Fruit fly (Drosophila melanogaster) whole organism, wandering third instar larva: Measurements from ENCODE around the gene CG3587.
A peak's percentile ranks its signal among the peaks of the same experiment; 100 is the strongest.

Experiments used
- Abd-B ChIP-seq: fragments of >200 bp; optimal IDR thresholded peaks from 2 replicates; lab custom pipeline; 2017; ENCODE audit warnings: missing biosample characterization, missing genetic modification characterization
- CG32264 ChIP-seq: fragments of 200-800 bp; sonication (Bioruptor generic); optimal IDR thresholded peaks from 2 replicates; lab custom pipeline; 2016; ENCODE audit warnings: missing biosample characterization, missing genetic modification characterization
- CrebA ChIP-seq: fragments of 200-800 bp; sonication (Bioruptor generic); optimal IDR thresholded peaks from 2 replicates; lab custom pipeline; 2016; ENCODE audit warnings: missing biosample characterization, mild to moderate bottlenecking, missing genetic modification characterization, borderline replicate concordance
- Dfd ChIP-seq: fragments of >200 bp; optimal IDR thresholded peaks from 2 replicates; lab custom pipeline; 2017; ENCODE audit warnings: missing biosample characterization, missing genetic modification characterization
- GATAd ChIP-seq: sonication (Bioruptor generic); optimal IDR thresholded peaks from 2 replicates; lab custom pipeline; 2016; ENCODE audit warnings: missing biosample characterization, missing genetic modification characterization
- HLH106 ChIP-seq: fragments of 200-800 bp; optimal IDR thresholded peaks from 3 replicates; lab custom pipeline; 2019; ENCODE audit warnings: missing biosample characterization, mild to moderate bottlenecking, missing genetic modification characterization, moderate library complexity
- Hr83 ChIP-seq: fragments of 200-300 bp; sonication (Bioruptor generic); optimal IDR thresholded peaks from 2 replicates; lab custom pipeline; 2016; ENCODE audit warnings: missing biosample characterization, mild to moderate bottlenecking, missing genetic modification characterization, moderate library complexity; ENCODE audit not compliant: poor library complexity, severe bottlenecking
- Mio ChIP-seq: sonication (Bioruptor generic); optimal IDR thresholded peaks from 2 replicates; lab custom pipeline; 2016; ENCODE audit warnings: missing biosample characterization, missing genetic modification characterization
- N ChIP-seq: fragments of >200 bp; optimal IDR thresholded peaks from 2 replicates; lab custom pipeline; 2018; ENCODE audit warnings: missing biosample characterization, missing external identifiers, missing genetic modification characterization
- Rel ChIP-seq, 2 experiments: fragments of 200-800 bp; sonication (Bioruptor generic) in 1 of 2; optimal IDR thresholded peaks; 2 replicates in 1 of 2; 3 replicates in 1 of 2; lab custom pipeline; 2016 to 2019; ENCODE audit warnings: mild to moderate bottlenecking in 2 of 2, missing biosample characterization in 2 of 2, missing genetic modification characterization in 2 of 2, moderate library complexity in 1 of 2
- Sp1 ChIP-seq: fragments of 200-800 bp; sonication (Bioruptor generic); optimal IDR thresholded peaks from 3 replicates; lab custom pipeline; 2019; ENCODE audit warnings: missing biosample characterization, mild to moderate bottlenecking, missing genetic modification characterization, moderate library complexity
- Vsx2 ChIP-seq: fragments of 200-300, 225-300 bp; sonication (Bioruptor generic); optimal IDR thresholded peaks from 2 replicates; lab custom pipeline; 2018; ENCODE audit warnings: missing biosample characterization, missing genetic modification characterization; ENCODE audit not compliant: partially characterized antibody
- br ChIP-seq: fragments of 200-800 bp; sonication (Bioruptor generic); optimal IDR thresholded peaks from 2 replicates; lab custom pipeline; 2016; ENCODE audit warnings: missing biosample characterization, missing genetic modification characterization
- brk ChIP-seq: fragments of 200-800 bp; sonication (Bioruptor generic); optimal IDR thresholded peaks from 2 replicates; lab custom pipeline; 2016; ENCODE audit warnings: missing biosample characterization, mild to moderate bottlenecking, missing genetic modification characterization
- dl ChIP-seq, 2 experiments: fragments of 175-275, 200-275 bp in 1 of 2; fragments of 200-275 bp in 1 of 2; sonication (Bioruptor generic); optimal IDR thresholded peaks; lab custom pipeline; 2018; ENCODE audit warnings: mild to moderate bottlenecking in 2 of 2, missing biosample characterization in 2 of 2, missing genetic modification characterization in 2 of 2, moderate library complexity in 2 of 2; ENCODE audit not compliant: partially characterized antibody in 2 of 2, insufficient read depth in 1 of 2
- dmrt93B ChIP-seq: fragments of 200-800 bp; sonication (Bioruptor generic); optimal IDR thresholded peaks from 2 replicates; lab custom pipeline; 2018; ENCODE audit warnings: missing biosample characterization, mild to moderate bottlenecking, missing genetic modification characterization
- ey ChIP-seq: fragments of 200-800 bp; sonication (Bioruptor generic); optimal IDR thresholded peaks from 2 replicates; lab custom pipeline; 2016; ENCODE audit warnings: missing biosample characterization, missing genetic modification characterization
- foxo ChIP-seq, 2 experiments: fragments of 200-800 bp; sonication (Bioruptor generic); optimal IDR thresholded peaks; 2 replicates in 1 of 2; 3 replicates in 1 of 2; lab custom pipeline; 2016 to 2017; ENCODE audit warnings: missing biosample characterization in 2 of 2, missing genetic modification characterization in 2 of 2
- fru ChIP-seq: fragments of 200-800 bp; sonication (Bioruptor generic); optimal IDR thresholded peaks from 3 replicates; lab custom pipeline; 2016; ENCODE audit warnings: missing biosample characterization, mild to moderate bottlenecking, missing genetic modification characterization
- h ChIP-seq: fragments of 200-800 bp; sonication (Bioruptor generic); optimal IDR thresholded peaks from 3 replicates; lab custom pipeline; 2016; ENCODE audit warnings: missing biosample characterization, mild to moderate bottlenecking, missing genetic modification characterization
- jim ChIP-seq: fragments of 175-275, 200-325 bp; sonication (Bioruptor generic); optimal IDR thresholded peaks from 2 replicates; lab custom pipeline; 2016; ENCODE audit warnings: missing biosample characterization, mild to moderate bottlenecking, missing genetic modification characterization
- lola ChIP-seq: fragments of >200 bp; optimal IDR thresholded peaks from 2 replicates; lab custom pipeline; 2017; ENCODE audit warnings: missing biosample characterization, missing genetic modification characterization
- pan ChIP-seq: fragments of >200 bp; optimal IDR thresholded peaks from 2 replicates; lab custom pipeline; 2017
- psq ChIP-seq: fragments of 200-800 bp; sonication (Bioruptor generic); optimal IDR thresholded peaks from 3 replicates; lab custom pipeline; 2017; ENCODE audit warnings: missing biosample characterization, mild to moderate bottlenecking, missing genetic modification characterization, moderate library complexity
- rgr ChIP-seq: fragments of 200-800 bp; sonication (Bioruptor generic); optimal IDR thresholded peaks from 3 replicates; lab custom pipeline; 2016; ENCODE audit warnings: missing biosample characterization, mild to moderate bottlenecking, missing genetic modification characterization
- sage ChIP-seq: fragments of 200-800 bp; sonication (Bioruptor generic); optimal IDR thresholded peaks from 2 replicates; lab custom pipeline; 2016; ENCODE audit warnings: missing biosample characterization, mild to moderate bottlenecking, missing genetic modification characterization
- tai ChIP-seq: sonication (Bioruptor generic); optimal IDR thresholded peaks from 2 replicates; lab custom pipeline; 2016; ENCODE audit warnings: missing biosample characterization, missing genetic modification characterization
- usp ChIP-seq: fragments of >200 bp; optimal IDR thresholded peaks from 2 replicates; lab custom pipeline; 2017; ENCODE audit warnings: missing biosample characterization, missing genetic modification characterization
- woc ChIP-seq: sonication (Bioruptor generic); optimal IDR thresholded peaks from 2 replicates; lab custom pipeline; 2016; ENCODE audit warnings: missing biosample characterization, mild to moderate bottlenecking, missing genetic modification characterization

The CG3587 gene

DNA sequence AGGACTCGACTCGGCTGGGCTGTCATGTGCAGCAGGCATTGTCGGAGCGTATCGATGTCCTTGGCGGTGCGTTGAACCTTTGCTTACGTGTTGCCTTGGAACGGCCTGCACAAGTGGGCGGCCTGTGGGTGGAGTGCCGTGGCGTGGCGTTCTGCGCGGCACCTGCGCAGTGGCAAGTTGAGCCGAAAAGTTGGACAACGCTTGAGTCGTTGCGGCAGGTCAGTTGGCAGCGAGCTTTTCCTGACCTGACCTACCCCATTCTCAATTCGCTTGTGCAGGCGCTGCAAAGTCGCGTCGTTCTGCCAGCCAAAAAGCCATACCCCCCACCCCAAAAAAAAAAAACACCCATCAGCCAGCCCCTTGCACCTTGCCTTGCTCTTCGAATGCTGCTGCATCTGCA is 41.6 kb downstream of the CG3587 start:
- TF ChIP-seq dl (GFP tag; optimal IDR thresholded peaks at IDR 0.05; lab: Kevin White, UChicago; ENCODE audit: insufficient read depth in 1 of 2, partially characterized antibody in 2 of 2) (no peak), Rel (GFP tag; optimal IDR thresholded peaks at IDR 0.05; lab: Kevin White, UChicago) (no peak), Rel (tag; optimal IDR thresholded peaks at IDR 0.05; lab: Kevin White, UChicago) (no peak)

DNA sequence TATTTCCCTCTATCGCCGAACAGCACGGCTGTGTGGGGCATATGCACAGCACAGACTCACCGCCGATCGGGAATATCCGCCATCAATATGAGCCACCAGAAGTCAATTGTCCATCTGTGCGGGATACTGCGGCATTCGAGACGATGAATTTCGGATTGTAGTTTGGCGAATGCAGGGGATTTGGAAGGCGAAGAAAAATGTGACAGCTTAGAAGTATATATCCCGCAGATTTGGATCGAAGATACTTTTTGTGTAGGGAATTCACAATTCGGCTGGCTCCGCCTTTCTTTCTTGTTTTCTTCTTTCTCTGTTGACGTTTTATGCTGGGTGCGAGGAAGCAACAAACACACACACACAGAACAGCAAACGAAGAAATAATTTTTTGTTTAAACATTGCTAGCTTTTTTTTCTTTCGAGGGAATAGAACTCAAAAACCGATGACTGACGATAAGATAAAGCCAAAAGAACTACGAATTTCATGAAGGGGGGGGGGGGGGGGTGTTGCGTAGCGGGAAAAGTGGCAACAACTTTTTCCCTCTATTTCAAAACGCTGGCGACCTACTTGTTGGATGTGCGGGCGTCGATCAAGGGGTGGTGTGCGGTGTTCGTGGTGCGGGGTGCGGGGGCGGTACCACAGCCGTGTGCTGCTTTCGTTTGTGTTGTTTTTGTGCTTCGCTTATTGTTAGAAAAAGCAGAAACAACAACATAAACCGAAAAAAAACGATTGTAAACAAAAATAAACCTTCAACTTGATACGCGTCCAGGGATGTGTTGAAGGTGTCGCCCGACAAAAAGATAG is 44.3 kb downstream of the CG3587 start:
- TF ChIP-seq fru (GFP tag; lab: Kevin White, UChicago) = peak; percentile 11
- TF ChIP-seq Abd-B = no peak
- TF ChIP-seq ey = no peak
- no peak for TF ChIP-seq CG32264 (GFP tag; lab: Kevin White, UChicago)
- TF ChIP-seq CrebA (GFP tag; lab: Kevin White, UChicago) = no peak

DNA sequence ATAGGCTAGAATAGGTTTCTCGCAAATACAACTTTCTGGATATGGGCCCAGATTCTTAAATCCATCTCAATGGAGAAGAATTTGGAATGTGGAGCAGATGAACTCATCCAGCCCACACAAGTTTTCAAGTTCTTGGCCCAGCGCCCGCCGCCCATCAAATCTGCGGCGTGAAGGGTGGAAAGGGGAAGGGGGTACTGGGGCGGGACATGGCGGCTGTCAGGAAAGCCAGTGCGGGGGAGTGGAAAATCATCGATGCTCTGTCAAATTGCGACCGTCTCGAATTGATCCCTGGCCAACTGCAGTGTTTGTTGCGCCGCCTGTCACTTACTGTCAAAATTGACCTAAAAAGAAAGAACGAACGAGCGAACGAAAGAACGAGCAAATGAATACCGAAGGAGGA is 45.4 kb downstream of the CG3587 start:
- no peak for TF ChIP-seq lola (GFP tag; lab: Kevin White, UChicago)
- no peak for TF ChIP-seq psq (GFP tag; lab: Kevin White, UChicago)
- TF ChIP-seq GATAd = no peak
- no peak for TF ChIP-seq sage (GFP tag; lab: Kevin White, UChicago)
- TF ChIP-seq HLH106 (tag; lab: Kevin White, UChicago) = no peak
- TF ChIP-seq CG32264 (GFP tag; lab: Kevin White, UChicago) = no peak
- no peak for TF ChIP-seq usp (GFP tag; lab: Kevin White, UChicago)
- no peak for TF ChIP-seq Mio (GFP tag; lab: Kevin White, UChicago)
- no peak for TF ChIP-seq Vsx2
- TF ChIP-seq dl (GFP tag; optimal IDR thresholded peaks at IDR 0.05; lab: Kevin White, UChicago; ENCODE audit: insufficient read depth in 1 of 2, partially characterized antibody in 2 of 2) = no peak
- no peak for TF ChIP-seq br
- no peak for TF ChIP-seq dmrt93B
- TF ChIP-seq pan (lab: Kevin White, UChicago) = no peak
- TF ChIP-seq jim (GFP tag; lab: Kevin White, UChicago) = no peak
- no peak for TF ChIP-seq Hr83
- TF ChIP-seq foxo (GFP tag; optimal IDR thresholded peaks at IDR 0.05; lab: Kevin White, UChicago) = no peak
- TF ChIP-seq brk (GFP tag; lab: Kevin White, UChicago) = no peak
- no peak for TF ChIP-seq Abd-B
- no peak for TF ChIP-seq Sp1 (GFP tag; lab: Kevin White, UChicago)

DNA sequence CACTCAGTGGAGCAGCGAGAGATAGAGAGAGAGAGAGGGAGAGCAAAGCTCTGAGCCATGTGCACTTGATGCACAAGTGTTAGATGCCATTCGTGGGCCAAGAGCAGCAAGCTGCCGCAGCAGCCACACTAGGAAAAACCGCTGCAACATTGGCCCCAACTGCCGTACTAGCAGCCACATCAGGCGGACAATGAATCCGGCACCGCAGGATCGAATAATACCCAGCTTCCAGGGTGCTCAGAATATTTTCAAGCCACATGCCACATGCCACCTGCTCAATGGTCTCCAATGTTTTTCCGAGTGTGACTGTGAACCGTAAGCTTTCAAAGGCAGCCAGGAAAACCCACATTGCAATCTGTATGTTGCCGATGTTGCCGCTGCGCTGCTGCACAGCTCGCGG is 48.6 kb downstream of the CG3587 start:
- TF ChIP-seq br = no peak
- TF ChIP-seq N = no peak
- TF ChIP-seq lola (GFP tag; lab: Kevin White, UChicago) = no peak
- TF ChIP-seq, all 38 proteins: peak for 0

DNA sequence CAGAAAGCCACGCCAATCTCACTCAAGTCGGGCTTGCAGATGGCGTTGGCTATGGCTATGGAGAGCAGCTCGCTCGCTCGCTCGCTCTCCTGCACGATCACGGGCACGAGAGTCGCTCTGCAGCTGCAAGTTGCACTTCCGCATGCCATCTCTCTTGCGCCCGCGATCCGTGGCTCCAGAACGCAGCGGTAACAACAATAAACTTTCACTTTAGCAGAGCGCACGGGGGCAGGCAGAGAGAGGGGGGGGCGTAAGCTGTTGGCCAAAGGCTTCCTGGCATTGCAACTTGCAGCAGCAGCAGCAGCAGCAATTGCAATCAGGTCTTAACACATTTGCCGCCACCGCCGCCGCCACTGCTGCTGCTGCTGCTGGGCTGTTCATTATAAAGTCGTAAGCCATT is 49.9 kb downstream of the CG3587 start:
- TF ChIP-seq Sp1 (GFP tag; lab: Kevin White, UChicago) (no peak), Mio (GFP tag; lab: Kevin White, UChicago) (no peak), woc (no peak), dl (GFP tag; optimal IDR thresholded peaks at IDR 0.05; lab: Kevin White, UChicago; ENCODE audit: insufficient read depth in 1 of 2, partially characterized antibody in 2 of 2) (no peak), Rel (GFP tag; optimal IDR thresholded peaks at IDR 0.05; lab: Kevin White, UChicago) (no peak), Rel (tag; optimal IDR thresholded peaks at IDR 0.05; lab: Kevin White, UChicago) (no peak), GATAd (no peak), brk (GFP tag; lab: Kevin White, UChicago) (no peak), fru (GFP tag; lab: Kevin White, UChicago) (no peak), N (no peak), foxo (GFP tag; optimal IDR thresholded peaks at IDR 0.05; lab: Kevin White, UChicago) (no peak), sage (GFP tag; lab: Kevin White, UChicago) (no peak), rgr (GFP tag; lab: Kevin White, UChicago) (no peak), pan (lab: Kevin White, UChicago) (no peak), ey (no peak), tai (no peak), Dfd (GFP tag; lab: Kevin White, UChicago) (no peak), h (GFP tag; lab: Kevin White, UChicago) (no peak), CrebA (GFP tag; lab: Kevin White, UChicago) (no peak), psq (GFP tag; lab: Kevin White, UChicago) (no peak), CG32264 (GFP tag; lab: Kevin White, UChicago) (no peak)
